Fruit fly (Drosophila melanogaster) whole organism, embryonic: ENCODE results near the gene CG33124.

ENCODE experiments used
- ATbp ChIP-seq: fragments of 200-800 bp; sonication (Bioruptor generic); optimal IDR thresholded peaks from 2 replicates; lab custom pipeline; 2017; ENCODE audit warnings: missing biosample characterization, mild to moderate bottlenecking, missing genetic modification characterization, missing genetic modification reagents
- Bdp1 ChIP-seq: fragments of 200-800 bp; sonication (Bioruptor generic); optimal IDR thresholded peaks from 3 replicates; lab custom pipeline; 2016; ENCODE audit warnings: missing biosample characterization, missing genetic modification characterization
- Bteb2 ChIP-seq: fragments of 200-800 bp; sonication (Bioruptor generic); optimal IDR thresholded peaks from 2 replicates; lab custom pipeline; 2016; ENCODE audit warnings: missing biosample characterization, missing genetic modification characterization
- CG10366 ChIP-seq: fragments of 200-800 bp; sonication (Bioruptor generic); IDR thresholded peaks from 2 replicates; pipeline ENCODE4 v1.3.6; 2022; ENCODE audit warnings: missing biosample characterization, missing genetic modification characterization
- CG10979 ChIP-seq: fragments of 200-800 bp; sonication (Bioruptor generic); optimal IDR thresholded peaks from 2 replicates; lab custom pipeline; 2018; ENCODE audit warnings: missing biosample characterization, mild to moderate bottlenecking, missing genetic modification characterization, moderate library complexity
- CG11093 ChIP-seq: fragments of 200-800 bp; sonication (Bioruptor generic); IDR thresholded peaks from 3 replicates; pipeline ENCODE4 v1.3.6; 2022; ENCODE audit warnings: missing biosample characterization, missing genetic modification characterization
- CG12155 ChIP-seq: fragments of 200-800 bp; sonication (Bioruptor generic); optimal IDR thresholded peaks from 3 replicates; lab custom pipeline; 2016; ENCODE audit warnings: missing biosample characterization, missing genetic modification characterization
- CG12769 ChIP-seq: fragments of 200-800 bp; sonication (Bioruptor generic); optimal IDR thresholded peaks from 2 replicates; lab custom pipeline; 2019; ENCODE audit warnings: missing biosample characterization, mild to moderate bottlenecking, missing genetic modification characterization, moderate library complexity
- CG13894 ChIP-seq: fragments of 200-800 bp; sonication (Bioruptor generic); optimal IDR thresholded peaks from 3 replicates; lab custom pipeline; 2018; ENCODE audit warnings: missing biosample characterization, mild to moderate bottlenecking, missing genetic modification characterization, moderate library complexity
- CG15696 ChIP-seq: fragments of 200-800 bp; sonication (Bioruptor generic); optimal IDR thresholded peaks from 2 replicates; lab custom pipeline; 2019; ENCODE audit warnings: missing biosample characterization, mild to moderate bottlenecking, missing genetic modification characterization, moderate library complexity
- CG32772 ChIP-seq: fragments of 200-800 bp; sonication (Bioruptor generic); IDR thresholded peaks from 2 replicates; pipeline ENCODE4 v1.3.6; 2022; ENCODE audit warnings: missing biosample characterization, missing genetic modification characterization
- CG4424 ChIP-seq: fragments of 200-800 bp; sonication (Bioruptor generic); optimal IDR thresholded peaks from 3 replicates; lab custom pipeline; 2016; ENCODE audit warnings: missing biosample characterization, missing genetic modification characterization
- CG4854 ChIP-seq: fragments of 200-800 bp; sonication (Bioruptor generic); optimal IDR thresholded peaks from 2 replicates; lab custom pipeline; 2016; ENCODE audit warnings: missing biosample characterization, missing genetic modification characterization, inconsistent platforms
- CG6254 ChIP-seq: fragments of 200-800 bp; sonication (Bioruptor generic); optimal IDR thresholded peaks from 3 replicates; lab custom pipeline; 2017; ENCODE audit warnings: mild to moderate bottlenecking, missing biosample characterization, missing genetic modification reagents, missing genetic modification characterization
- CG6272 ChIP-seq: fragments of 200-800 bp; sonication (Bioruptor generic); IDR thresholded peaks from 2 replicates; pipeline ENCODE4 v1.3.6; 2022; ENCODE audit warnings: missing biosample characterization, missing genetic modification characterization
- CrebB ChIP-seq: fragments of 200-800 bp; sonication (Bioruptor generic); optimal IDR thresholded peaks from 3 replicates; lab custom pipeline; 2018; ENCODE audit warnings: missing biosample characterization, mild to moderate bottlenecking, missing genetic modification characterization
- Deaf1 ChIP-seq: fragments of 200-800 bp; optimal IDR thresholded peaks from 3 replicates; lab custom pipeline; 2019; ENCODE audit warnings: missing biosample characterization, mild to moderate bottlenecking, missing genetic modification characterization, moderate library complexity
- Dip3 ChIP-seq: fragments of 200-800 bp; sonication (Bioruptor generic); optimal IDR thresholded peaks from 3 replicates; lab custom pipeline; 2016; ENCODE audit warnings: missing biosample characterization, missing genetic modification characterization
- H2.0 ChIP-seq: fragments of 200-800 bp; sonication (Bioruptor generic); IDR thresholded peaks from 2 replicates; pipeline ENCODE4 v1.3.6; 2022; ENCODE audit warnings: missing biosample characterization, missing genetic modification characterization
- HLH4C ChIP-seq: fragments of 200-800 bp; sonication (Bioruptor generic); IDR thresholded peaks from 3 replicates; pipeline ENCODE4 v1.3.6; 2022; ENCODE audit warnings: missing biosample characterization, missing genetic modification characterization; ENCODE audit not compliant: partially characterized antibody
- MTF-1 ChIP-seq: fragments of 200-800 bp; sonication (Bioruptor generic); optimal IDR thresholded peaks from 2 replicates; lab custom pipeline; 2018; ENCODE audit warnings: missing biosample characterization, mild to moderate bottlenecking, missing genetic modification characterization, borderline replicate concordance
- Med ChIP-seq: fragments of 200-800 bp; sonication (Bioruptor generic); peaks from one replicate; lab custom pipeline; 2016; ENCODE audit warnings: missing biosample characterization, missing genetic modification characterization, mild to moderate bottlenecking, inconsistent platforms, moderate library complexity
- Oaz ChIP-seq: fragments of 200-800 bp; sonication (Bioruptor generic); IDR thresholded peaks from 2 replicates; pipeline ENCODE4 v1.3.6; 2022; ENCODE audit warnings: missing biosample characterization, missing genetic modification characterization
- ara ChIP-seq: fragments of 200-800 bp; sonication (Bioruptor generic); IDR thresholded peaks from 2 replicates; pipeline ENCODE4 v1.3.6; 2022; ENCODE audit warnings: missing biosample characterization, missing genetic modification characterization
- az2 ChIP-seq: fragments of 200-800 bp; sonication (Bioruptor generic); optimal IDR thresholded peaks from 3 replicates; lab custom pipeline; 2016; ENCODE audit warnings: missing biosample characterization, missing genetic modification characterization
- cato ChIP-seq: fragments of 200-800 bp; sonication (Bioruptor generic); optimal IDR thresholded peaks from 2 replicates; lab custom pipeline; 2016; ENCODE audit warnings: missing biosample characterization, missing genetic modification characterization, borderline replicate concordance
- chn ChIP-seq: fragments of 200-800 bp; sonication (Bioruptor generic); optimal IDR thresholded peaks from 2 replicates; lab custom pipeline; 2016; ENCODE audit warnings: missing biosample characterization, missing genetic modification characterization
- ci ChIP-seq: fragments of 200-800 bp; sonication (Bioruptor generic); IDR thresholded peaks from 3 replicates; pipeline ENCODE4 v1.3.6; 2022; ENCODE audit warnings: missing biosample characterization, missing genetic modification characterization
- exex ChIP-seq: fragments of 200-800 bp; sonication (Bioruptor generic); optimal IDR thresholded peaks from 4 replicates; lab custom pipeline; 2018; ENCODE audit warnings: missing biosample characterization, mild to moderate bottlenecking, missing genetic modification characterization, moderate library complexity
- ftz-f1 ChIP-seq: fragments of 200-800 bp; sonication (Bioruptor generic); optimal IDR thresholded peaks from 2 replicates; lab custom pipeline; 2016; ENCODE audit warnings: missing biosample characterization, missing genetic modification characterization
- fu2 ChIP-seq: fragments of 200-800 bp; sonication (Bioruptor generic); optimal IDR thresholded peaks from 2 replicates; lab custom pipeline; 2016; ENCODE audit warnings: missing biosample characterization, missing genetic modification characterization
- insv ChIP-seq, 2 experiments: fragments of 200-800 bp; sonication (Bioruptor generic); optimal IDR thresholded peaks; 3 replicates each; lab custom pipeline; 2016 to 2018; ENCODE audit warnings: missing biosample characterization in 2 of 2, missing genetic modification characterization in 2 of 2
- kay ChIP-seq: fragments of 200-800 bp; sonication (Bioruptor generic); optimal IDR thresholded peaks from 2 replicates; lab custom pipeline; 2016; ENCODE audit warnings: missing biosample characterization, missing genetic modification characterization
- ken ChIP-seq: fragments of 200-800 bp; sonication (Bioruptor generic); IDR thresholded peaks from 3 replicates; pipeline ENCODE4 v1.3.6; 2022; ENCODE audit warnings: missing biosample characterization, missing genetic modification characterization
- nerfin-2 ChIP-seq: fragments of 200-800 bp; sonication (Bioruptor generic); IDR thresholded peaks from 2 replicates; pipeline ENCODE4 v1.3.6; 2022; ENCODE audit warnings: missing biosample characterization, missing genetic modification characterization; ENCODE audit not compliant: partially characterized antibody
- nmo ChIP-seq: fragments of 200-800 bp; sonication (Bioruptor generic); optimal IDR thresholded peaks from 2 replicates; lab custom pipeline; 2018; ENCODE audit warnings: missing biosample characterization, mild to moderate bottlenecking, missing genetic modification characterization, moderate library complexity
- peb ChIP-seq: fragments of 200-800 bp; sonication (Bioruptor generic); IDR thresholded peaks from 2 replicates; pipeline ENCODE4 v1.3.6; 2022; ENCODE audit warnings: missing biosample characterization, missing genetic modification characterization
- pita ChIP-seq: fragments of 200-800 bp; sonication (Bioruptor generic); optimal IDR thresholded peaks from 2 replicates; lab custom pipeline; 2017; ENCODE audit warnings: missing biosample characterization, mild to moderate bottlenecking, missing genetic modification characterization
- pum ChIP-seq: fragments of 200-800 bp; sonication (Bioruptor generic); optimal IDR thresholded peaks from 2 replicates; lab custom pipeline; 2016; ENCODE audit warnings: missing biosample characterization, missing genetic modification characterization
- ro ChIP-seq: fragments of 200-800 bp; sonication (Bioruptor generic); IDR thresholded peaks from 2 replicates; pipeline ENCODE4 v1.3.6; 2022; ENCODE audit warnings: missing biosample characterization, missing genetic modification characterization
- scrt ChIP-seq: fragments of 200-800 bp; sonication (Bioruptor generic); optimal IDR thresholded peaks from 2 replicates; lab custom pipeline; 2018; ENCODE audit warnings: missing biosample characterization, mild to moderate bottlenecking, missing genetic modification characterization, moderate library complexity
- sd ChIP-seq: fragments of 200-800 bp; sonication (Bioruptor generic); optimal IDR thresholded peaks from 3 replicates; lab custom pipeline; 2018; ENCODE audit warnings: missing biosample characterization, mild to moderate bottlenecking, missing genetic modification characterization, moderate library complexity
- sr ChIP-seq: fragments of 200-800 bp; sonication (Bioruptor generic); IDR thresholded peaks from 3 replicates; pipeline ENCODE4 v1.3.6; 2022; ENCODE audit warnings: missing biosample characterization, missing genetic modification characterization
- sug ChIP-seq: fragments of 200-800 bp; optimal IDR thresholded peaks from 2 replicates; lab custom pipeline; 2019; ENCODE audit warnings: missing biosample characterization, mild to moderate bottlenecking, missing genetic modification characterization, moderate library complexity
- tgo ChIP-seq: fragments of 200-800 bp; sonication (Bioruptor generic); IDR thresholded peaks from 3 replicates; pipeline ENCODE4 v1.3.6; 2022; ENCODE audit warnings: missing biosample characterization, missing genetic modification characterization
- twi ChIP-seq: fragments of 200-800 bp; optimal IDR thresholded peaks from 2 replicates; lab custom pipeline; 2019; ENCODE audit warnings: missing biosample characterization, mild to moderate bottlenecking, missing genetic modification characterization, moderate library complexity
- yki ChIP-seq: fragments of >200 bp; optimal IDR thresholded peaks from 3 replicates; lab custom pipeline; 2018
- zen ChIP-seq: fragments of 200-800 bp; sonication (Bioruptor generic); optimal IDR thresholded peaks from 3 replicates; lab custom pipeline; 2018; ENCODE audit warnings: missing biosample characterization, mild to moderate bottlenecking, missing genetic modification characterization, moderate library complexity

CG33124 gene

dm6 chr2L:2195328-2195727 is 13.6 kb downstream of the CG33124 start:
- TF ChIP-seq insv (GFP tag; optimal IDR thresholded peaks at IDR 0.05; lab: Kevin White, UChicago) (peak in 1 of 2 experiments; percentile 53), zen (tag; lab: Kevin White, UChicago) (peak; percentile 16), Bteb2 (GFP tag; lab: Kevin White, UChicago) (no peak), pita (GFP tag; lab: Kevin White, UChicago) (peak; percentile 37)
- TF ChIP-seq, all 482 proteins: peak for 3

DNA sequence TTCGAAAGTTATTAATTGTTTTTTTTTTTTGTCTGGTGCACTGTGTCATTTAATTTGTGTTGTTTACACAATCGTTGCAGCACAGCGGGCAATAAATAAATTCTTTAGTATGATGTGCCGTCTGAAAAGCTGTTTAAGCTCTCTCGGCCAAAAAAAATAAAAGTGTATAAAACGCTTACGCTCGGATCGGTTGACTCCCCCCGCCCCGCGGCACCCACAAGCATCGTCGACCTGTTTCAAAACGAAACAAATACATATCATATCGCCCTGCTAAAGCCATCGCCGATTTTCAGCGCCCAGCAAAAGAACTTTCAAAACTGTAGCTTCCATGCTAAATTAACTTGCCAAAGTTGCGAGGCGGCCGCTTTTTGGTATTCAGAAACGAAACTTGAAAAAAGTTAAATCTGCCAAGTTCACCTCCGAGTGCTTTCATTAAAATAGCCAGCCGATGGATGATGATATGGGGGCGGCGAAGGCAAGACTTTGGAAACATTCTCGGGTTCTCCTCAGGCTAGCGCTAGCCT is 14.5 kb downstream of the CG33124 start:
- TF ChIP-seq chn (GFP tag; lab: Kevin White, UChicago) (no peak), CG12769 (tag; lab: Kevin White, UChicago) (peak; percentile 22), CG13894 (tag; lab: Kevin White, UChicago) (peak; percentile 66), Deaf1 (tag; lab: Kevin White, UChicago) (peak; percentile 12), sug (tag; lab: Kevin White, UChicago) (peak; percentile 14), peb (no peak), ftz-f1 (GFP tag; lab: Kevin White, UChicago) (peak; percentile 10), Med (GFP tag; lab: Kevin White, UChicago) (peak; percentile 77), cato (GFP tag; lab: Kevin White, UChicago) (no peak), CG32772 (GFP tag; lab: Robert Waterston, UW) (no peak), sd (tag; lab: Kevin White, UChicago) (peak; percentile 22), exex (tag; lab: Kevin White, UChicago) (peak; percentile 19), ro (GFP tag; lab: Robert Waterston, UW) (no peak)

- TF ChIP-seq CG6272 (GFP tag; lab: Robert Waterston, UW) (peak; percentile 51), ci (GFP tag; lab: Robert Waterston, UW) (no peak), CG6254 (GFP tag; lab: Kevin White, UChicago) (peak; percentile 73), kay (GFP tag; lab: Kevin White, UChicago) (peak; percentile 18), twi (tag; lab: Kevin White, UChicago) (peak; percentile 26), ATbp (GFP tag; lab: Kevin White, UChicago) (no peak), sr (no peak), CG15696 (tag; lab: Kevin White, UChicago) (no peak), fu2 (GFP tag; lab: Kevin White, UChicago) (no peak), nerfin-2 (no peak), H2.0 (GFP tag; lab: Robert Waterston, UW) (no peak), az2 (GFP tag; lab: Kevin White, UChicago) (no peak), scrt (GFP tag; lab: Kevin White, UChicago) (peak; percentile 37), CG12155 (peak; percentile 89), Dip3 (GFP tag; lab: Kevin White, UChicago) (no peak), tgo (GFP tag; lab: Robert Waterston, UW) (no peak), MTF-1 (GFP tag; lab: Kevin White, UChicago) (peak; percentile 55), CG10366 (GFP tag; lab: Robert Waterston, UW) (no peak), Oaz (no peak), yki (lab: Kevin White, UChicago) (no peak), CG13894 (tag; lab: Kevin White, UChicago) (peak; percentile 92), nmo (GFP tag; lab: Kevin White, UChicago) (peak; percentile 51), CG4854 (GFP tag; lab: Kevin White, UChicago) (no peak), HLH4C (no peak), Bdp1 (peak; percentile 4), pum (no peak), ara (no peak), CG11093 (peak; percentile 33; the same call in 1 of the 3 replicates), CG10979 (tag; lab: Kevin White, UChicago) (peak; percentile 22), CrebB (peak; percentile 81), ken (GFP tag; lab: Robert Waterston, UW) (no peak), CG4424 (GFP tag; lab: Kevin White, UChicago) (no peak)
These were observed 15.5 kb downstream of the CG33124 start for dm6 chr2L:2193357-2193780.
